Fruit fly (Drosophila melanogaster) whole organism, embryonic: ENCODE results near the gene CG42716.

Source experiments
- Adf1 ChIP-seq: fragments of 200-800 bp; sonication (Bioruptor generic); IDR thresholded peaks from 2 replicates; pipeline ENCODE4 v1.3.6; 2022; ENCODE audit warnings: missing biosample characterization, missing genetic modification characterization
- Asciz ChIP-seq: fragments of 200-800 bp; sonication (Bioruptor generic); optimal IDR thresholded peaks from 2 replicates; lab custom pipeline; 2017; ENCODE audit warnings: missing biosample characterization, mild to moderate bottlenecking, missing genetic modification characterization, missing genetic modification reagents
- Atf-2 ChIP-seq: fragments of 200-800 bp; sonication (Bioruptor generic); optimal IDR thresholded peaks from 2 replicates; lab custom pipeline; 2016; ENCODE audit warnings: missing biosample characterization, missing genetic modification characterization
- Awh ChIP-seq: fragments of 200-800 bp; sonication (Bioruptor generic); IDR thresholded peaks from 2 replicates; pipeline ENCODE4, ENCODE4 v1.3.6; 2022; ENCODE audit warnings: missing biosample characterization, missing genetic modification characterization
- CG10209 ChIP-seq: fragments of 200-800 bp; sonication (Bioruptor generic); optimal IDR thresholded peaks from 3 replicates; lab custom pipeline; 2017; ENCODE audit warnings: missing biosample characterization, mild to moderate bottlenecking, missing genetic modification characterization, missing genetic modification reagents
- CG12155 ChIP-seq: fragments of 200-800 bp; sonication (Bioruptor generic); optimal IDR thresholded peaks from 3 replicates; lab custom pipeline; 2016; ENCODE audit warnings: missing biosample characterization, missing genetic modification characterization
- CG15601 ChIP-seq: fragments of 200-800 bp; sonication (Bioruptor generic); optimal IDR thresholded peaks from 3 replicates; lab custom pipeline; 2019; ENCODE audit warnings: missing biosample characterization, mild to moderate bottlenecking, missing genetic modification characterization, moderate library complexity
- CG30403 ChIP-seq: fragments of 200-800 bp; sonication (Bioruptor generic); optimal IDR thresholded peaks from 3 replicates; lab custom pipeline; 2016; ENCODE audit warnings: missing biosample characterization, missing genetic modification characterization
- CG30431 ChIP-seq: fragments of 200-800 bp; sonication (Bioruptor generic); optimal IDR thresholded peaks from 2 replicates; lab custom pipeline; 2017; ENCODE audit warnings: missing biosample characterization, missing genetic modification characterization
- CG31441 ChIP-seq: fragments of 200-800 bp; sonication (Bioruptor generic); IDR thresholded peaks from 2 replicates; pipeline ENCODE4 v1.3.6; 2022; ENCODE audit warnings: missing biosample characterization, missing genetic modification characterization
- CG34376 ChIP-seq: fragments of 200-800 bp; sonication (Bioruptor generic); optimal IDR thresholded peaks from 2 replicates; lab custom pipeline; 2018; ENCODE audit warnings: missing biosample characterization, mild to moderate bottlenecking, missing genetic modification characterization
- CG3847 ChIP-seq: fragments of 200-800 bp; sonication (Bioruptor generic); IDR thresholded peaks from 2 replicates; pipeline ENCODE4 v1.3.6; 2022; ENCODE audit warnings: missing biosample characterization, missing genetic modification characterization
- CG4617 ChIP-seq: fragments of 200-800 bp; sonication (Bioruptor generic); optimal IDR thresholded peaks from 3 replicates; lab custom pipeline; 2016; ENCODE audit warnings: missing biosample characterization, missing genetic modification characterization, borderline replicate concordance
- CG4820 ChIP-seq: fragments of 200-800 bp; sonication (Bioruptor generic); optimal IDR thresholded peaks from 3 replicates; lab custom pipeline; 2016; ENCODE audit warnings: missing biosample characterization, missing genetic modification characterization
- CG5953 ChIP-seq: fragments of 200-800 bp; sonication (Bioruptor generic); IDR thresholded peaks from 2 replicates; pipeline ENCODE4 v1.3.6; 2022; ENCODE audit warnings: missing biosample characterization, missing genetic modification characterization
- CG6791 ChIP-seq: fragments of 200-800 bp; sonication (Bioruptor generic); IDR thresholded peaks from 3 replicates; pipeline ENCODE4 v1.3.6; 2022; ENCODE audit warnings: missing biosample characterization, missing genetic modification characterization; ENCODE audit not compliant: partially characterized antibody
- CG8359 ChIP-seq: fragments of 200-800 bp; sonication (Bioruptor generic); optimal IDR thresholded peaks from 2 replicates; lab custom pipeline; 2017; ENCODE audit warnings: missing biosample characterization, mild to moderate bottlenecking, missing genetic modification characterization, borderline replicate concordance
- CG8388 ChIP-seq: fragments of 200-800 bp; sonication (Bioruptor generic); optimal IDR thresholded peaks from 2 replicates; lab custom pipeline; 2019; ENCODE audit warnings: missing biosample characterization, mild to moderate bottlenecking, missing genetic modification characterization, moderate library complexity
- CHES-1-like ChIP-seq: fragments of 200-800 bp; sonication (Bioruptor generic); optimal IDR thresholded peaks from 2 replicates; lab custom pipeline; 2016; ENCODE audit warnings: missing biosample characterization, missing genetic modification characterization
- Dll ChIP-seq: fragments of 200-800 bp; sonication (Bioruptor generic); IDR thresholded peaks from 4 replicates; pipeline ENCODE4 v1.3.6; 2022; ENCODE audit warnings: missing biosample characterization, missing genetic modification characterization; ENCODE audit not compliant: partially characterized antibody
- H2.0 ChIP-seq: fragments of 200-800 bp; sonication (Bioruptor generic); IDR thresholded peaks from 2 replicates; pipeline ENCODE4 v1.3.6; 2022; ENCODE audit warnings: missing biosample characterization, missing genetic modification characterization
- HLHmδ ChIP-seq: fragments of 200-800 bp; sonication (Bioruptor generic); optimal IDR thresholded peaks from 2 replicates; lab custom pipeline; 2018; ENCODE audit warnings: missing biosample characterization, mild to moderate bottlenecking, missing genetic modification characterization, moderate library complexity
- Hmx ChIP-seq: fragments of 200-800 bp; sonication (Bioruptor generic); optimal IDR thresholded peaks from 2 replicates; lab custom pipeline; 2016; ENCODE audit warnings: missing biosample characterization, missing genetic modification characterization
- Hsf ChIP-seq: fragments of 200-800 bp; sonication (Bioruptor generic); optimal IDR thresholded peaks from 3 replicates; lab custom pipeline; 2016; ENCODE audit warnings: missing biosample characterization, missing genetic modification characterization
- Mad ChIP-seq: fragments of 200-800 bp; sonication (Bioruptor generic); optimal IDR thresholded peaks from 2 replicates; lab custom pipeline; 2016; ENCODE audit warnings: missing biosample characterization, missing genetic modification characterization
- Nf-YC ChIP-seq: fragments of 200-800 bp; optimal IDR thresholded peaks from 3 replicates; lab custom pipeline; 2019; ENCODE audit warnings: missing biosample characterization, mild to moderate bottlenecking, missing genetic modification characterization, moderate library complexity
- Six4 ChIP-seq: fragments of 200-800 bp; sonication (Bioruptor generic); optimal IDR thresholded peaks from 2 replicates; lab custom pipeline; 2016; ENCODE audit warnings: missing biosample characterization, missing genetic modification characterization
- Sox102F ChIP-seq: fragments of 200-800 bp; sonication (Bioruptor generic); optimal IDR thresholded peaks from 2 replicates; lab custom pipeline; 2018; ENCODE audit warnings: missing biosample characterization, mild to moderate bottlenecking, missing genetic modification characterization, moderate library complexity
- Ssrp ChIP-seq: fragments of 200-800 bp; sonication (Bioruptor generic); optimal IDR thresholded peaks from 2 replicates; lab custom pipeline; 2018; ENCODE audit warnings: missing biosample characterization, mild to moderate bottlenecking, missing genetic modification characterization, moderate library complexity
- TFAM ChIP-seq: fragments of 200-800 bp; sonication (Bioruptor generic); optimal IDR thresholded peaks from 2 replicates; lab custom pipeline; 2017; ENCODE audit warnings: missing biosample characterization, missing genetic modification characterization, inconsistent platforms
- amos ChIP-seq: fragments of 200-800 bp; sonication (Bioruptor generic); IDR thresholded peaks from 2 replicates; pipeline ENCODE4 v1.3.6; 2022; ENCODE audit warnings: missing biosample characterization, missing genetic modification characterization; ENCODE audit not compliant: partially characterized antibody
- cad ChIP-seq: fragments of >200 bp; optimal IDR thresholded peaks from 2 replicates; lab custom pipeline; 2017; ENCODE audit warnings: missing biosample characterization, missing genetic modification characterization
- caup ChIP-seq: fragments of 200-800 bp; sonication (Bioruptor generic); optimal IDR thresholded peaks from 3 replicates; lab custom pipeline; 2017; ENCODE audit warnings: missing biosample characterization, mild to moderate bottlenecking, missing genetic modification characterization, moderate library complexity; ENCODE audit not compliant: severe bottlenecking
- da ChIP-seq: fragments of 200-800 bp; sonication (Bioruptor generic); optimal IDR thresholded peaks from 2 replicates; lab custom pipeline; 2016; ENCODE audit warnings: missing biosample characterization, missing genetic modification characterization
- dysf ChIP-seq: fragments of 200-800 bp; sonication (Bioruptor generic); IDR thresholded peaks from 3 replicates; pipeline ENCODE4 v1.3.6; 2022; ENCODE audit warnings: missing biosample characterization, missing genetic modification characterization
- ewg ChIP-seq: fragments of 200-800 bp; sonication (Bioruptor generic); optimal IDR thresholded peaks from 3 replicates; lab custom pipeline; 2017; ENCODE audit warnings: mild to moderate bottlenecking, missing biosample characterization, missing genetic modification reagents, missing genetic modification characterization
- fd96Cb ChIP-seq: fragments of 200-800 bp; sonication (Bioruptor generic); optimal IDR thresholded peaks from 2 replicates; lab custom pipeline; 2018; ENCODE audit warnings: missing biosample characterization, mild to moderate bottlenecking, missing genetic modification characterization, moderate library complexity
- hkb ChIP-seq, 2 experiments: fragments of 200-800 bp in 1 of 2; fragments of >200 bp in 1 of 2; sonication (Bioruptor generic) in 1 of 2; IDR thresholded peaks in 1 of 2; optimal IDR thresholded peaks in 1 of 2; 2 replicates each; pipeline versions ENCODE4 v1.3.6 to Lab custom; 2017 to 2022; ENCODE audit warnings: missing biosample characterization in 1 of 2, missing genetic modification characterization in 1 of 2
- lola ChIP-seq, 3 experiments: fragments of >200 bp in 2 of 3; fragments of 200-800 bp in 1 of 3; sonication (Bioruptor generic) in 1 of 3; optimal IDR thresholded peaks; 2 replicates each; lab custom pipeline; 2017 to 2019; ENCODE audit warnings: missing biosample characterization in 3 of 3, missing genetic modification characterization in 3 of 3, mild to moderate bottlenecking in 1 of 3, moderate library complexity in 1 of 3
- odd ChIP-seq: fragments of 200-800 bp; sonication (Bioruptor generic); optimal IDR thresholded peaks from 2 replicates; lab custom pipeline; 2017; ENCODE audit warnings: missing biosample characterization, mild to moderate bottlenecking, missing genetic modification characterization
- pros ChIP-seq: fragments of 200-800 bp; sonication (Bioruptor generic); optimal IDR thresholded peaks from 3 replicates; lab custom pipeline; 2019; ENCODE audit warnings: missing biosample characterization, mild to moderate bottlenecking, missing genetic modification characterization, moderate library complexity
- repo ChIP-seq: fragments of 200-800 bp; sonication (Bioruptor generic); optimal IDR thresholded peaks from 2 replicates; lab custom pipeline; 2016; ENCODE audit warnings: missing biosample characterization, missing genetic modification characterization
- row ChIP-seq: fragments of 200-800 bp; sonication (Bioruptor generic); IDR thresholded peaks from 3 replicates; pipeline ENCODE4 v1.3.6; 2022; ENCODE audit warnings: missing biosample characterization, missing genetic modification characterization
- schlank ChIP-seq: fragments of 200-800 bp; sonication (Bioruptor generic); optimal IDR thresholded peaks from 2 replicates; lab custom pipeline; 2018; ENCODE audit warnings: missing biosample characterization, mild to moderate bottlenecking, missing genetic modification characterization
- slp2 ChIP-seq: fragments of 200-800 bp; sonication (Bioruptor generic); optimal IDR thresholded peaks from 2 replicates; lab custom pipeline; 2016; ENCODE audit warnings: missing biosample characterization, missing genetic modification characterization
- stc ChIP-seq: fragments of 200-800 bp; sonication (Bioruptor generic); IDR thresholded peaks from 2 replicates; pipeline ENCODE4 v1.3.6; 2022; ENCODE audit warnings: missing biosample characterization, missing genetic modification characterization
- vfl ChIP-seq: fragments of 200-800 bp; sonication (Bioruptor generic); optimal IDR thresholded peaks from 2 replicates; lab custom pipeline; 2016; ENCODE audit warnings: missing biosample characterization, missing genetic modification characterization
- zfh1 ChIP-seq: fragments of 200-800 bp; sonication (Bioruptor generic); IDR thresholded peaks from 3 replicates; pipeline ENCODE4 v1.3.6; 2022; ENCODE audit warnings: missing biosample characterization, missing genetic modification characterization
- zfh2 ChIP-seq: fragments of 200-800 bp; sonication (Bioruptor generic); optimal IDR thresholded peaks from 2 replicates; lab custom pipeline; 2016; ENCODE audit warnings: missing biosample characterization, missing genetic modification characterization

Gene CG42716

dm6 chr3L:16027163-16027633 lies 6.4 kb upstream of the CG42716 start (continued):
- TF ChIP-seq Atf-2 (GFP tag; lab: Kevin White, UChicago) (no peak), CG30431 (no peak), Asciz (peak; percentile 78), Mad (GFP tag; lab: Kevin White, UChicago) (no peak), Ssrp (tag; lab: Kevin White, UChicago) (no peak), HLHmδ (GFP tag; lab: Kevin White, UChicago) (peak; percentile 68), stc (GFP tag; lab: Robert Waterston, UW) (no peak; the same call in none of the 2 replicates), CG8388 (GFP tag; lab: Kevin White, UChicago) (no peak), CG8359 (GFP tag; lab: Kevin White, UChicago) (peak; percentile 59), slp2 (GFP tag; lab: Kevin White, UChicago) (no peak), schlank (tag; lab: Kevin White, UChicago) (no peak), H2.0 (no peak), ewg (GFP tag; lab: Kevin White, UChicago) (no peak), CHES-1-like (peak; percentile 30), CG5953 (GFP tag; lab: Robert Waterston, UW) (no peak), Sox102F (GFP tag; lab: Kevin White, UChicago) (peak; percentile 25), Adf1 (GFP tag; lab: Robert Waterston, UW) (no peak), zfh2 (GFP tag; lab: Kevin White, UChicago) (peak; percentile 4), Nf-YC (tag; lab: Kevin White, UChicago) (no peak), amos (GFP tag; lab: Robert Waterston, UW) (no peak), CG4820 (GFP tag; lab: Kevin White, UChicago) (peak; percentile 35), da (no peak), Awh (no peak), CG6791 (GFP tag; lab: Robert Waterston, UW) (no peak), Hsf (no peak), Dll (0 out of 4 replicates have a peak, but pooled peaks have one; percentile 13), caup (GFP tag; lab: Kevin White, UChicago) (peak; percentile 35), CG3847 (GFP tag; lab: Robert Waterston, UW) (peak; percentile 49), CG34376 (GFP tag; lab: Kevin White, UChicago) (no peak), odd (GFP tag; lab: Kevin White, UChicago) (peak; percentile 71), cad (GFP tag; lab: Kevin White, UChicago) (no peak), lola (GFP tag; optimal IDR thresholded peaks at IDR 0.05; lab: Kevin White, UChicago) (peak in 1 of 3 experiments; percentile 7), CG30403 (no peak), zfh1 (GFP tag; lab: Robert Waterston, UW) (0 out of 3 replicates have a peak, but pooled peaks have one; percentile 29), pros (GFP tag; lab: Kevin White, UChicago) (peak; percentile 7), repo (GFP tag; lab: Kevin White, UChicago) (no peak), Six4 (GFP tag; lab: Kevin White, UChicago) (no peak), vfl (no peak), row (GFP tag; lab: Robert Waterston, UW) (peak; percentile 42; the same call in 2 of the 3 replicates), Hmx (GFP tag; lab: Kevin White, UChicago) (no peak), dysf (GFP tag; lab: Robert Waterston, UW) (peak; percentile 58; the same call in 2 of the 3 replicates), TFAM (GFP tag; lab: Kevin White, UChicago) (no peak), CG4617 (GFP tag; lab: Kevin White, UChicago) (no peak), fd96Cb (peak; percentile 2), hkb (optimal IDR thresholded peaks at IDR 0.05; lab: Kevin White, UChicago) (no peak), hkb (GFP tag; IDR thresholded peaks at IDR 0.05; lab: Robert Waterston, UW) (no peak; the same call in none of the 2 replicates), CG15601 (peak; percentile 65), CG10209 (GFP tag; lab: Kevin White, UChicago) (peak; percentile 63), CG12155 (GFP tag; lab: Kevin White, UChicago) (no peak), CG31441 (GFP tag; lab: Robert Waterston, UW) (peak; percentile 40; the same call in 1 of the 2 replicates)
